Fruit fly (Drosophila melanogaster) whole organism, embryonic: ENCODE results near the gene CG31406.

Experiments
- Atf-2 ChIP-seq: fragments of 200-800 bp; sonication (Bioruptor generic); optimal IDR thresholded peaks from 2 replicates; lab custom pipeline; 2016; ENCODE audit warnings: missing biosample characterization, missing genetic modification characterization
- CG1024 ChIP-seq: fragments of 200-800 bp; sonication (Bioruptor generic); IDR thresholded peaks from 2 replicates; pipeline ENCODE4 v1.3.6; 2022; ENCODE audit warnings: missing biosample characterization, missing genetic modification characterization
- CG12299 ChIP-seq: fragments of 200-800 bp; sonication (Bioruptor generic); optimal IDR thresholded peaks from 2 replicates; lab custom pipeline; 2018; ENCODE audit warnings: missing biosample characterization, mild to moderate bottlenecking, missing genetic modification characterization
- CG13296 ChIP-seq: fragments of 200-800 bp; sonication (Bioruptor generic); optimal IDR thresholded peaks from 3 replicates; lab custom pipeline; 2018; ENCODE audit warnings: missing biosample characterization, mild to moderate bottlenecking, missing genetic modification characterization
- CG18262 ChIP-seq: fragments of 200-800 bp; optimal IDR thresholded peaks from 3 replicates; lab custom pipeline; 2019; ENCODE audit warnings: missing biosample characterization, mild to moderate bottlenecking, missing genetic modification characterization, moderate library complexity
- CG1832 ChIP-seq: fragments of 200-800 bp; sonication (Bioruptor generic); optimal IDR thresholded peaks from 2 replicates; lab custom pipeline; 2017; ENCODE audit warnings: missing biosample characterization, mild to moderate bottlenecking, missing genetic modification characterization, inconsistent platforms
- CG18476 ChIP-seq: fragments of 200-800 bp; sonication (Bioruptor generic); optimal IDR thresholded peaks from 2 replicates; lab custom pipeline; 2016; ENCODE audit warnings: missing biosample characterization, mild to moderate bottlenecking, missing genetic modification characterization
- CG43689 ChIP-seq: fragments of 200-800 bp; sonication (Bioruptor generic); IDR thresholded peaks from 2 replicates; pipeline ENCODE4 v1.3.6; 2022; ENCODE audit warnings: missing biosample characterization, missing genetic modification characterization
- CG4404 ChIP-seq: fragments of 200-800 bp; sonication (Bioruptor generic); IDR thresholded peaks from 2 replicates; pipeline ENCODE4 v1.3.6; 2022; ENCODE audit warnings: missing biosample characterization, missing genetic modification characterization
- CG5180 ChIP-seq: fragments of 200-800 bp; sonication (Bioruptor generic); optimal IDR thresholded peaks from 3 replicates; lab custom pipeline; 2017; ENCODE audit warnings: missing biosample characterization, missing genetic modification characterization, mild to moderate bottlenecking, moderate library complexity, missing genetic modification reagents
- CG9727 ChIP-seq: fragments of 200-800 bp; sonication (Bioruptor generic); optimal IDR thresholded peaks from 3 replicates; lab custom pipeline; 2017; ENCODE audit warnings: missing biosample characterization, mild to moderate bottlenecking, missing genetic modification characterization
- Doc3 ChIP-seq: fragments of 200-800 bp; sonication (Bioruptor generic); IDR thresholded peaks from 3 replicates; pipeline ENCODE4 v1.3.6; 2022; ENCODE audit warnings: missing biosample characterization, missing genetic modification characterization; ENCODE audit not compliant: partially characterized antibody
- Hr51 ChIP-seq, 2 experiments: fragments of 200-800 bp; sonication (Bioruptor generic); optimal IDR thresholded peaks; 2 replicates in 1 of 2; 3 replicates in 1 of 2; lab custom pipeline; 2016 to 2018; ENCODE audit warnings: missing biosample characterization in 2 of 2, missing genetic modification characterization in 2 of 2, mild to moderate bottlenecking in 1 of 2, moderate library complexity in 1 of 2
- Kr ChIP-seq: fragments of 200-800 bp; sonication (Bioruptor generic); optimal IDR thresholded peaks from 2 replicates; lab custom pipeline; 2017; ENCODE audit warnings: missing biosample characterization, mild to moderate bottlenecking, missing genetic modification characterization
- Lpt ChIP-seq: fragments of >200 bp; optimal IDR thresholded peaks from 2 replicates; lab custom pipeline; 2018; ENCODE audit warnings: missing biosample characterization, missing genetic modification characterization
- Neu2 ChIP-seq: fragments of 200-800 bp; sonication (Bioruptor generic); optimal IDR thresholded peaks from 3 replicates; lab custom pipeline; 2016; ENCODE audit warnings: missing biosample characterization, missing genetic modification characterization, borderline replicate concordance
- Pdp1 ChIP-seq, 2 experiments: fragments of 200-800 bp; sonication (Bioruptor generic); optimal IDR thresholded peaks; 3 replicates each; lab custom pipeline; 2016; ENCODE audit warnings: missing biosample characterization in 2 of 2, missing genetic modification characterization in 2 of 2, mild to moderate bottlenecking in 1 of 2, moderate library complexity in 1 of 2
- Trl ChIP-seq, 3 experiments: fragments of >200 bp in 2 of 3; fragments of 200-800 bp in 1 of 3; sonication (Bioruptor generic) in 1 of 3; optimal IDR thresholded peaks; 2 replicates in 1 of 3; 3 replicates in 2 of 3; lab custom pipeline; 2016 to 2017; ENCODE audit warnings: missing biosample characterization in 1 of 3, missing genetic modification characterization in 1 of 3
- ab ChIP-seq: fragments of 200-800 bp; sonication (Bioruptor generic); optimal IDR thresholded peaks from 2 replicates; lab custom pipeline; 2016; ENCODE audit warnings: missing biosample characterization, missing genetic modification characterization
- az2 ChIP-seq: fragments of 200-800 bp; sonication (Bioruptor generic); optimal IDR thresholded peaks from 3 replicates; lab custom pipeline; 2016; ENCODE audit warnings: missing biosample characterization, missing genetic modification characterization
- caup ChIP-seq: fragments of 200-800 bp; sonication (Bioruptor generic); optimal IDR thresholded peaks from 3 replicates; lab custom pipeline; 2017; ENCODE audit warnings: missing biosample characterization, mild to moderate bottlenecking, missing genetic modification characterization, moderate library complexity; ENCODE audit not compliant: severe bottlenecking
- crc ChIP-seq: fragments of 200-800 bp; sonication (Bioruptor generic); optimal IDR thresholded peaks from 2 replicates; lab custom pipeline; 2016; ENCODE audit warnings: missing biosample characterization, missing genetic modification characterization
- gt ChIP-seq: fragments of 200-800 bp; sonication (Bioruptor generic); IDR thresholded peaks from 2 replicates; pipeline ENCODE4 v1.3.6; 2022; ENCODE audit warnings: missing biosample characterization, missing genetic modification characterization
- her ChIP-seq: fragments of 200-800 bp; sonication (Bioruptor generic); optimal IDR thresholded peaks from 2 replicates; lab custom pipeline; 2016; ENCODE audit warnings: missing biosample characterization, missing genetic modification characterization
- jing ChIP-seq: fragments of 200-800 bp; sonication (Bioruptor generic); optimal IDR thresholded peaks from 2 replicates; lab custom pipeline; 2018; ENCODE audit warnings: missing biosample characterization, mild to moderate bottlenecking, missing genetic modification characterization
- knrl ChIP-seq: fragments of 200-800 bp; sonication (Bioruptor generic); IDR thresholded peaks from 3 replicates; pipeline ENCODE4 v1.3.6; 2022; ENCODE audit warnings: missing biosample characterization, missing genetic modification characterization; ENCODE audit not compliant: partially characterized antibody
- nau ChIP-seq: fragments of 200-800 bp; sonication (Bioruptor generic); optimal IDR thresholded peaks from 3 replicates; lab custom pipeline; 2017; ENCODE audit warnings: missing biosample characterization, mild to moderate bottlenecking, missing genetic modification characterization, missing genetic modification reagents
- nerfin-2 ChIP-seq: fragments of 200-800 bp; sonication (Bioruptor generic); IDR thresholded peaks from 2 replicates; pipeline ENCODE4 v1.3.6; 2022; ENCODE audit warnings: missing biosample characterization, missing genetic modification characterization; ENCODE audit not compliant: partially characterized antibody
- org-1 ChIP-seq: fragments of 200-800 bp; sonication (Bioruptor generic); optimal IDR thresholded peaks from 2 replicates; lab custom pipeline; 2017; ENCODE audit warnings: missing biosample characterization, missing genetic modification characterization
- salm ChIP-seq: fragments of 200-800 bp; sonication (Bioruptor generic); optimal IDR thresholded peaks from 2 replicates; lab custom pipeline; 2018; ENCODE audit warnings: missing biosample characterization, mild to moderate bottlenecking, missing genetic modification characterization
- sc ChIP-seq, 3 experiments: fragments of >200 bp in 2 of 3; fragments of 200-800 bp in 1 of 3; sonication (Bioruptor generic) in 1 of 3; optimal IDR thresholded peaks; 2 replicates in 2 of 3; 3 replicates in 1 of 3; lab custom pipeline; 2017; ENCODE audit warnings: mild to moderate bottlenecking in 1 of 3, missing biosample characterization in 1 of 3, missing genetic modification characterization in 1 of 3, missing genetic modification reagents in 1 of 3
- scrt ChIP-seq: fragments of 200-800 bp; sonication (Bioruptor generic); optimal IDR thresholded peaks from 2 replicates; lab custom pipeline; 2018; ENCODE audit warnings: missing biosample characterization, mild to moderate bottlenecking, missing genetic modification characterization, moderate library complexity
- sd ChIP-seq: fragments of 200-800 bp; sonication (Bioruptor generic); optimal IDR thresholded peaks from 3 replicates; lab custom pipeline; 2018; ENCODE audit warnings: missing biosample characterization, mild to moderate bottlenecking, missing genetic modification characterization, moderate library complexity
- so ChIP-seq: fragments of 200-800 bp; sonication (Bioruptor generic); IDR thresholded peaks from 3 replicates; pipeline ENCODE4 v1.3.6; 2022; ENCODE audit warnings: missing biosample characterization, missing genetic modification characterization
- tll ChIP-seq, 2 experiments: fragments of 200-800 bp in 1 of 2; fragments of >200 bp in 1 of 2; sonication (Bioruptor generic) in 1 of 2; optimal IDR thresholded peaks; 2 replicates each; lab custom pipeline; 2017 to 2019; ENCODE audit warnings: missing biosample characterization in 2 of 2, missing genetic modification characterization in 2 of 2, mild to moderate bottlenecking in 1 of 2, moderate library complexity in 1 of 2
- vnd ChIP-seq: fragments of 200-800 bp; sonication (Bioruptor generic); IDR thresholded peaks from 3 replicates; pipeline ENCODE4 v1.3.6; 2022; ENCODE audit warnings: missing biosample characterization, missing genetic modification characterization; ENCODE audit not compliant: partially characterized antibody

Gene CG31406

dm6 chr3R:10393654-10394367, 45.2 kb downstream of the CG31406 start (continued):
- TF ChIP-seq CG5180 (GFP tag; lab: Kevin White, UChicago) (peak; percentile 44), Neu2 (GFP tag; lab: Kevin White, UChicago) (no peak), CG43689 (peak; percentile 61; the same call in 1 of the 2 replicates), CG1832 (GFP tag; lab: Kevin White, UChicago) (no peak), CG18262 (tag; lab: Kevin White, UChicago) (peak; percentile 74), gt (GFP tag; lab: Robert Waterston, UW) (no peak), Atf-2 (GFP tag; lab: Kevin White, UChicago) (peak; percentile 73), ab (GFP tag; lab: Kevin White, UChicago) (no peak), Pdp1 (GFP tag; optimal IDR thresholded peaks at IDR 0.05; lab: Kevin White, UChicago) (peak; percentile 56 to 94), jing (peak; percentile 48), CG18476 (GFP tag; lab: Kevin White, UChicago) (peak; percentile 65), her (GFP tag; lab: Kevin White, UChicago) (peak; percentile 73), sc (optimal IDR thresholded peaks at IDR 0.05; lab: Kevin White, UChicago) (no peak), sc (GFP tag; optimal IDR thresholded peaks at IDR 0.05; lab: Kevin White, UChicago) (peak; percentile 66), vnd (GFP tag; lab: Robert Waterston, UW) (no peak), Hr51 (GFP tag; optimal IDR thresholded peaks at IDR 0.05; lab: Kevin White, UChicago) (peak; percentile 14 to 93), Trl (optimal IDR thresholded peaks at IDR 0.05; lab: Kevin White, UChicago) (no peak), Trl (GFP tag; optimal IDR thresholded peaks at IDR 0.05; lab: Kevin White, UChicago) (peak; percentile 81), Kr (GFP tag; lab: Kevin White, UChicago) (no peak), nerfin-2 (GFP tag; lab: Robert Waterston, UW) (no peak), salm (tag; lab: Kevin White, UChicago) (peak; percentile 77), sd (tag; lab: Kevin White, UChicago) (peak; percentile 83), CG13296 (GFP tag; lab: Kevin White, UChicago) (peak; percentile 80), scrt (GFP tag; lab: Kevin White, UChicago) (peak; percentile 16), CG12299 (tag; lab: Kevin White, UChicago) (peak; percentile 64), az2 (GFP tag; lab: Kevin White, UChicago) (peak; percentile 72), crc (GFP tag; lab: Kevin White, UChicago) (peak; percentile 60), CG4404 (GFP tag; lab: Robert Waterston, UW) (no peak; the same call in 1 of the 2 replicates), tll (GFP tag; optimal IDR thresholded peaks at IDR 0.05; lab: Kevin White, UChicago) (no peak), caup (GFP tag; lab: Kevin White, UChicago) (peak; percentile 60), Doc3 (GFP tag; lab: Robert Waterston, UW) (no peak), so (GFP tag; lab: Robert Waterston, UW) (peak; percentile 91), CG9727 (GFP tag; lab: Kevin White, UChicago) (peak; percentile 70), nau (GFP tag; lab: Kevin White, UChicago) (peak; percentile 69), knrl (no peak), CG1024 (GFP tag; lab: Robert Waterston, UW) (0 out of 2 replicates have a peak, but pooled peaks have one; percentile 58), Lpt (GFP tag; lab: Kevin White, UChicago) (no peak), org-1 (GFP tag; lab: Kevin White, UChicago) (peak; percentile 80)
